Worm (Caenorhabditis elegans) whole organism, mixed stage, embryonic: ENCODE measurements around the gene Y116F11B.6.

Experiments used
- elt-1 ChIP-seq: sonication (generic microtip); optimal IDR thresholded peaks from 2 replicates; lab custom pipeline; 2017; ENCODE audit warnings: missing genetic modification characterization, mild to moderate bottlenecking, missing compliant biosample characterization, antibody characterized with exemption, moderate library complexity, borderline replicate concordance; ENCODE audit not compliant: insufficient read depth
- elt-3 ChIP-seq: fragments of 150-350 bp; optimal IDR thresholded peaks from 2 replicates; lab custom pipeline; 2014; ENCODE audit warnings: missing biosample characterization, missing genetic modification characterization
- mab-5 ChIP-seq: fragments of 150-350 bp; optimal IDR thresholded peaks from 2 replicates; lab custom pipeline; 2014; ENCODE audit warnings: missing biosample characterization, missing genetic modification characterization
- nhr-76 ChIP-seq: sonication (generic microtip); optimal IDR thresholded peaks from 2 replicates; lab custom pipeline; 2017; ENCODE audit warnings: missing biosample characterization, missing genetic modification characterization
- pha-4 ChIP-seq: fragments of 150-350 bp; optimal IDR thresholded peaks from 2 replicates; lab custom pipeline; 2018; ENCODE audit warnings: missing biosample characterization, missing genetic modification reagents, missing genetic modification characterization
- unc-39 ChIP-seq: fragments of 150-350 bp; optimal IDR thresholded peaks from 2 replicates; lab custom pipeline; 2014; ENCODE audit warnings: missing biosample characterization, missing genetic modification characterization
- unc-62 ChIP-seq: fragments of 150-350 bp; optimal IDR thresholded peaks from 2 replicates; lab custom pipeline; 2014; ENCODE audit warnings: missing biosample characterization, missing genetic modification reagents, missing genetic modification characterization

- no peak for TF ChIP-seq unc-62
- TF ChIP-seq elt-1 (tag; lab: Kevin White, UChicago), result no peak
- no peak for TF ChIP-seq mab-5 (tag; lab: Kevin White, UChicago)
- no peak for TF ChIP-seq unc-39 (tag; lab: Kevin White, UChicago)
- TF ChIP-seq nhr-76 (tag; lab: Kevin White, UChicago), result no peak
- no peak for TF ChIP-seq pha-4 (tag; lab: Kevin White, UChicago)
- no peak for TF ChIP-seq elt-3 (tag; lab: Kevin White, UChicago)
Measured at ce11 chrV:19801033-19801432, 44.7 kb downstream of the Y116F11B.6 start, which contains the start of gene Y116F11B.2.
